Worm (Caenorhabditis elegans) whole organism, L1 larva: ENCODE results near the gene C09E8.6.

Source experiments
- C04F5.9 ChIP-seq: sonication (generic microtip); optimal IDR thresholded peaks from 2 replicates; lab custom pipeline; 2016; ENCODE audit warnings: missing genetic modification characterization, missing compliant biosample characterization
- C16A3.4 ChIP-seq: fragments of 150-350 bp; optimal IDR thresholded peaks from 2 replicates; lab custom pipeline; 2014; ENCODE audit warnings: missing biosample characterization, missing genetic modification characterization
- Y116A8C.19 ChIP-seq: sonication (generic microtip); optimal IDR thresholded peaks from 2 replicates; lab custom pipeline; 2016; ENCODE audit warnings: missing compliant biosample characterization, missing genetic modification characterization, borderline replicate concordance
- aha-1 ChIP-seq: fragments of 150-350 bp; optimal IDR thresholded peaks from 2 replicates; lab custom pipeline; 2014; ENCODE audit warnings: missing biosample characterization, missing genetic modification characterization
- ama-1 ChIP-seq: fragments of 150-350 bp; optimal IDR thresholded peaks from 2 replicates; lab custom pipeline; 2014
- ceh-63 ChIP-seq: fragments of 200-800 bp; sonication (Bioruptor generic); optimal IDR thresholded peaks from 2 replicates; lab custom pipeline; 2018; ENCODE audit warnings: mild to moderate bottlenecking, missing genetic modification characterization, missing compliant biosample characterization
- ceh-8 ChIP-seq: fragments of 200-800 bp; sonication (Bioruptor generic); optimal IDR thresholded peaks from 2 replicates; lab custom pipeline; 2018; ENCODE audit warnings: mild to moderate bottlenecking, missing genetic modification characterization, moderate library complexity, missing compliant biosample characterization
- ceh-82 ChIP-seq, 3 experiments: fragments of 150-350 bp in 1 of 3; sonication (generic microtip) in 2 of 3; optimal IDR thresholded peaks; 2 replicates each; lab custom pipeline; 2014 to 2017; ENCODE audit warnings: missing biosample characterization in 3 of 3, missing genetic modification characterization in 3 of 3
- ceh-88 ChIP-seq: fragments of 200-800 bp; sonication (Bioruptor generic); IDR thresholded peaks from 2 replicates; pipeline ENCODE4 v1.3.6; 2022; ENCODE audit warnings: missing genetic modification characterization, missing compliant biosample characterization
- ceh-90 ChIP-seq: sonication (generic microtip); optimal IDR thresholded peaks from 2 replicates; lab custom pipeline; 2016; ENCODE audit warnings: missing genetic modification characterization, missing compliant biosample characterization
- efl-1 ChIP-seq, 4 experiments: fragments of 150-350 bp; optimal IDR thresholded peaks in 3 of 4; peaks in 1 of 4; 1 replicate in 1 of 4; 2 replicates in 3 of 4; lab custom pipeline; 2014; ENCODE audit warnings: missing biosample characterization in 2 of 4, missing genetic modification characterization in 2 of 4, missing genetic modification reagents in 2 of 4
- efl-3 ChIP-seq: fragments of 200-800 bp; sonication (Bioruptor generic); optimal IDR thresholded peaks from 2 replicates; lab custom pipeline; 2018; ENCODE audit warnings: mild to moderate bottlenecking, missing genetic modification characterization, missing compliant biosample characterization
- egl-13 ChIP-seq: sonication (generic microtip); optimal IDR thresholded peaks from 2 replicates; lab custom pipeline; 2016; ENCODE audit warnings: missing genotype, missing genetic modification reagents, missing genetic modification characterization, missing compliant biosample characterization
- egl-27 ChIP-seq, 2 experiments: fragments of 150-350 bp in 1 of 2; sonication (generic microtip); optimal IDR thresholded peaks; 3 replicates each; lab custom pipeline; 2017 to 2018; ENCODE audit warnings: missing biosample characterization in 2 of 2, missing genetic modification characterization in 2 of 2, missing genetic modification reagents in 2 of 2
- elt-2 ChIP-seq: sonication (generic microtip); optimal IDR thresholded peaks from 2 replicates; lab custom pipeline; 2016; ENCODE audit warnings: missing genetic modification characterization, mild to moderate bottlenecking, inconsistent platforms, missing compliant biosample characterization, missing genetic modification reagents
- ets-5 ChIP-seq: fragments of 200-800 bp; sonication (Bioruptor generic); IDR thresholded peaks from 2 replicates; pipeline ENCODE4 v1.3.6; 2022; ENCODE audit warnings: missing genetic modification characterization, missing compliant biosample characterization
- fkh-10 ChIP-seq: sonication (generic microtip); optimal IDR thresholded peaks from 2 replicates; lab custom pipeline; 2017; ENCODE audit warnings: missing biosample characterization, missing genetic modification reagents, missing genetic modification characterization
- fkh-8 ChIP-seq: sonication (generic microtip); optimal IDR thresholded peaks from 2 replicates; lab custom pipeline; 2016; ENCODE audit warnings: mild to moderate bottlenecking, missing genetic modification characterization, missing compliant biosample characterization
- grh-1 ChIP-seq: fragments of 200-800 bp; sonication (Bioruptor generic); IDR thresholded peaks from 2 replicates; pipeline ENCODE4 v1.3.6; 2022; ENCODE audit warnings: missing genetic modification reagents, missing genetic modification characterization, missing compliant biosample characterization
- hlh-17 ChIP-seq: fragments of 200-800 bp; sonication (Bioruptor generic); optimal IDR thresholded peaks from 2 replicates; lab custom pipeline; 2018; ENCODE audit warnings: missing genetic modification characterization, mild to moderate bottlenecking, missing compliant biosample characterization, moderate library complexity, borderline replicate concordance
- hlh-4 ChIP-seq: sonication (generic microtip); optimal IDR thresholded peaks from 2 replicates; lab custom pipeline; 2016; ENCODE audit warnings: mild to moderate bottlenecking, missing genetic modification characterization, missing compliant biosample characterization
- hpl-2 ChIP-seq: fragments of 150-350 bp; optimal IDR thresholded peaks from 2 replicates; lab custom pipeline; 2014; ENCODE audit warnings: missing biosample characterization, missing genetic modification reagents, missing genetic modification characterization
- irx-1 ChIP-seq: sonication (generic microtip); optimal IDR thresholded peaks from 2 replicates; lab custom pipeline; 2016; ENCODE audit warnings: missing genetic modification characterization, missing compliant biosample characterization
- isw-1 ChIP-seq: fragments of 200-800 bp; sonication (Bioruptor generic); IDR thresholded peaks from 2 replicates; pipeline ENCODE4 v1.3.6; 2022; ENCODE audit warnings: missing genetic modification characterization, missing compliant biosample characterization
- jun-1 ChIP-seq: fragments of 150-350 bp; optimal IDR thresholded peaks from 2 replicates; lab custom pipeline; 2014; ENCODE audit warnings: missing biosample characterization, missing genetic modification reagents, missing genetic modification characterization
- lin-39 ChIP-seq: fragments of 150-350 bp; optimal IDR thresholded peaks from 2 replicates; lab custom pipeline; 2014; ENCODE audit warnings: missing biosample characterization, missing genetic modification reagents, missing genetic modification characterization
- lir-3 ChIP-seq: sonication (generic microtip); optimal IDR thresholded peaks from 2 replicates; lab custom pipeline; 2016; ENCODE audit warnings: mild to moderate bottlenecking, missing genetic modification characterization, moderate library complexity, missing compliant biosample characterization; ENCODE audit not compliant: poor library complexity
- mdl-1 ChIP-seq, 2 experiments: fragments of 150-350 bp; optimal IDR thresholded peaks; 2 replicates each; lab custom pipeline; 2014 to 2017; ENCODE audit warnings: missing biosample characterization in 2 of 2, missing genetic modification characterization in 2 of 2, inconsistent platforms in 1 of 2
- mep-1 ChIP-seq: fragments of 150-350 bp; optimal IDR thresholded peaks from 2 replicates; lab custom pipeline; 2014; ENCODE audit warnings: missing biosample characterization, missing genetic modification characterization
- nhr-11 ChIP-seq: fragments of 150-350 bp; optimal IDR thresholded peaks from 2 replicates; lab custom pipeline; 2014; ENCODE audit warnings: missing biosample characterization, missing genetic modification characterization
- nhr-12 ChIP-seq: sonication (generic microtip); optimal IDR thresholded peaks from 2 replicates; lab custom pipeline; 2017; ENCODE audit warnings: missing biosample characterization, missing genetic modification characterization
- nhr-19 ChIP-seq: fragments of 200-800 bp; sonication (Bioruptor generic); conservative IDR thresholded peaks from 2 replicates; pipeline ENCODE4 v1.3.6; 2022; ENCODE audit warnings: missing genetic modification characterization, missing compliant biosample characterization
- nhr-47 ChIP-seq: sonication (generic microtip); optimal IDR thresholded peaks from 2 replicates; lab custom pipeline; 2016; ENCODE audit warnings: mild to moderate bottlenecking, missing genetic modification characterization, moderate library complexity, missing compliant biosample characterization
- nhr-77 ChIP-seq: fragments of 150-350 bp; optimal IDR thresholded peaks from 2 replicates; lab custom pipeline; 2014; ENCODE audit warnings: missing biosample characterization, missing genetic modification characterization
- nhr-90 ChIP-seq: sonication (generic microtip); optimal IDR thresholded peaks from 2 replicates; lab custom pipeline; 2016; ENCODE audit warnings: mild to moderate bottlenecking, missing genetic modification characterization, missing compliant biosample characterization; ENCODE audit not compliant: poor library complexity
- pag-3 ChIP-seq: sonication (generic microtip); optimal IDR thresholded peaks from 2 replicates; lab custom pipeline; 2017; ENCODE audit warnings: missing genetic modification characterization, mild to moderate bottlenecking, missing compliant biosample characterization, antibody characterized with exemption, borderline replicate concordance; ENCODE audit not compliant: insufficient read depth
- pqm-1 ChIP-seq: sonication (generic microtip); optimal IDR thresholded peaks from 3 replicates; lab custom pipeline; 2017; ENCODE audit warnings: missing biosample characterization, missing genetic modification characterization
- rnt-1 ChIP-seq: sonication (generic microtip); optimal IDR thresholded peaks from 2 replicates; lab custom pipeline; 2016; ENCODE audit warnings: mild to moderate bottlenecking, missing genetic modification characterization, moderate library complexity, missing compliant biosample characterization
- snpc-4 ChIP-seq: fragments of 150-350 bp; optimal IDR thresholded peaks from 2 replicates; lab custom pipeline; 2014; ENCODE audit warnings: missing biosample characterization, missing genetic modification characterization
- snu-23 ChIP-seq: sonication (generic microtip); optimal IDR thresholded peaks from 2 replicates; lab custom pipeline; 2016; ENCODE audit warnings: missing genetic modification characterization, missing compliant biosample characterization
- sox-4 ChIP-seq: sonication (generic microtip); optimal IDR thresholded peaks from 2 replicates; lab custom pipeline; 2016; ENCODE audit warnings: missing genetic modification characterization, missing compliant biosample characterization
- sup-37 ChIP-seq: fragments of 200-800 bp; sonication (Bioruptor generic); optimal IDR thresholded peaks from 2 replicates; lab custom pipeline; 2018; ENCODE audit warnings: mild to moderate bottlenecking, missing genetic modification characterization, missing compliant biosample characterization
- swsn-7 ChIP-seq: sonication (generic microtip); optimal IDR thresholded peaks from 2 replicates; lab custom pipeline; 2016; ENCODE audit warnings: missing genetic modification characterization, missing compliant biosample characterization
- tbx-2 ChIP-seq: sonication (generic microtip); optimal IDR thresholded peaks from 2 replicates; lab custom pipeline; 2016; ENCODE audit warnings: missing genetic modification characterization, missing compliant biosample characterization
- tlp-1 ChIP-seq: fragments of 150-350 bp; optimal IDR thresholded peaks from 2 replicates; lab custom pipeline; 2014; ENCODE audit warnings: missing biosample characterization, missing genetic modification characterization
- unc-130 ChIP-seq: fragments of 150-350 bp; optimal IDR thresholded peaks from 2 replicates; lab custom pipeline; 2017; ENCODE audit warnings: missing biosample characterization, missing genetic modification characterization, inconsistent platforms
- unc-30 ChIP-seq: sonication (generic microtip); optimal IDR thresholded peaks from 2 replicates; lab custom pipeline; 2017; ENCODE audit warnings: missing biosample characterization, missing genetic modification characterization
- unc-62 ChIP-seq: fragments of 150-350 bp; optimal IDR thresholded peaks from 2 replicates; lab custom pipeline; 2014; ENCODE audit warnings: missing biosample characterization, missing genetic modification reagents, missing genetic modification characterization
- ztf-11 ChIP-seq, 2 experiments: sonication (generic microtip); optimal IDR thresholded peaks; 2 replicates each; lab custom pipeline; 2016 to 2017; ENCODE audit warnings: missing genetic modification characterization in 2 of 2, missing biosample characterization in 1 of 2, missing compliant biosample characterization in 1 of 2

The C09E8.6 gene

ce11 chrII:596702-597101 is 40.4 kb downstream of the C09E8.6 start:
- no peak for TF ChIP-seq pag-3 (tag; lab: Kevin White, UChicago)
- TF ChIP-seq isw-1 (GFP tag; lab: Robert Waterston, UW), result no peak
- no peak for TF ChIP-seq ceh-8
- no peak for TF ChIP-seq mdl-1 (tag; optimal IDR thresholded peaks at IDR 0.05; lab: Kevin White, UChicago)
- TF ChIP-seq hpl-2, result no peak
- TF ChIP-seq efl-1 (optimal IDR thresholded peaks at IDR 0.05; lab: Kevin White, UChicago), result no peak
- peak in 1 of 2 experiments; percentile 49 for TF ChIP-seq efl-1 (GFP tag; optimal IDR thresholded peaks at IDR 0.05 in 1 of 2; lab: Kevin White, UChicago)
- TF ChIP-seq ama-1 (lab: Kevin White, UChicago), result no peak

DNA sequence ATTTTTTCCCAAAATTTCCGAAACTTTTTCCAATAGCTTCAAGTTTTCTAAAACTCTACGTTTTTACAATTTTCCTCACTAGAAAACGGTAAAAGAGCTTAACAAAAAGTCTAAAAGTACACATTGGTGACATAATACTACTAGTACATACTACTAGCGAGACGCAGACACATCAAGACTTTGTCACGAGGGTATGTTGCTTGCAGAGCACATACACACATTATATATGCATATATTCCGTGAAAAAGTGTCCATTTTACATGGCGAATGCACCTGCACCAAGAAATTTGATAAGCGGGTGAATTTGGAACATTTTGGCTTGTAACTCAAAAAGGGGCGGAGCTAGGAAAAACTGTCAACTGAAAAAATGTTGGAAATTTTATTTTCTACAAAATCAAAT is 45.0 kb downstream of the C09E8.6 start:
- TF ChIP-seq ceh-88 (GFP tag; lab: Robert Waterston, UW), result no peak
- TF ChIP-seq unc-130 (tag; lab: Kevin White, UChicago), result no peak
- no peak for TF ChIP-seq egl-27 (tag; optimal IDR thresholded peaks at IDR 0.05; lab: Kevin White, UChicago)
- TF ChIP-seq jun-1 (tag; lab: Kevin White, UChicago), result no peak
- TF ChIP-seq C16A3.4 (tag; lab: Kevin White, UChicago), result no peak
- no peak for TF ChIP-seq nhr-12 (tag; lab: Kevin White, UChicago)
- TF ChIP-seq hlh-4 (tag; lab: Kevin White, UChicago), result no peak
- peak; percentile 10 for TF ChIP-seq nhr-90 (tag; lab: Kevin White, UChicago)
- no peak for TF ChIP-seq ceh-63 (GFP tag; lab: Kevin White, UChicago)
- TF ChIP-seq ceh-90, result no peak
- no peak for TF ChIP-seq pag-3 (tag; lab: Kevin White, UChicago)
- TF ChIP-seq Y116A8C.19, result no peak
- TF ChIP-seq swsn-7, result peak; percentile 49
- peak; percentile 31 for TF ChIP-seq lir-3 (tag; lab: Kevin White, UChicago)
- no peak for TF ChIP-seq ama-1 (lab: Kevin White, UChicago)
- no peak for TF ChIP-seq sup-37 (GFP tag; lab: Kevin White, UChicago)
- TF ChIP-seq pqm-1 (tag; lab: Kevin White, UChicago), result no peak
- no peak for TF ChIP-seq C04F5.9 (tag; lab: Kevin White, UChicago)
- no peak for TF ChIP-seq sox-4 (tag; lab: Kevin White, UChicago)
- TF ChIP-seq egl-13 (tag; lab: Kevin White, UChicago), result peak; percentile 35
- no peak for TF ChIP-seq snpc-4 (tag; lab: Kevin White, UChicago)
- peak; percentile 53 to 57 for TF ChIP-seq efl-1 (optimal IDR thresholded peaks at IDR 0.05; lab: Kevin White, UChicago)
- TF ChIP-seq efl-1 (GFP tag; optimal IDR thresholded peaks at IDR 0.05 in 1 of 2; lab: Kevin White, UChicago), result peak; percentile 39 to 93
- no peak for TF ChIP-seq fkh-10 (GFP tag; lab: Kevin White, UChicago)
- TF ChIP-seq nhr-77, result no peak
- no peak for TF ChIP-seq elt-2 (tag; lab: Kevin White, UChicago)
- no peak for TF ChIP-seq rnt-1 (tag; lab: Kevin White, UChicago)
- TF ChIP-seq nhr-19, result peak; percentile 12; the same call in 1 of the 2 replicates
- no peak for TF ChIP-seq hlh-17 (GFP tag; lab: Kevin White, UChicago)
- no peak for TF ChIP-seq irx-1 (tag; lab: Kevin White, UChicago)
- TF ChIP-seq ztf-11 (tag; optimal IDR thresholded peaks at IDR 0.05; lab: Kevin White, UChicago), result no peak
- TF ChIP-seq snu-23 (GFP tag; lab: Kevin White, UChicago), result peak; percentile 34
- peak; percentile 30 for TF ChIP-seq tbx-2 (tag; lab: Kevin White, UChicago)
- peak; percentile 51 for TF ChIP-seq mep-1
- no peak for TF ChIP-seq tlp-1
- TF ChIP-seq aha-1, result no peak
- peak; percentile 78 for TF ChIP-seq fkh-8 (tag; lab: Kevin White, UChicago)
- TF ChIP-seq unc-62 (GFP tag; lab: Kevin White, UChicago), result no peak
- TF ChIP-seq isw-1 (GFP tag; lab: Robert Waterston, UW), result peak; percentile 15; the same call in 1 of the 2 replicates
- TF ChIP-seq efl-3 (GFP tag; lab: Kevin White, UChicago), result no peak
- peak in 1 of 2 experiments; percentile 44 for TF ChIP-seq mdl-1 (tag; optimal IDR thresholded peaks at IDR 0.05; lab: Kevin White, UChicago)
- TF ChIP-seq lin-39 (tag; lab: Kevin White, UChicago), result no peak
- TF ChIP-seq hpl-2, result no peak
- TF ChIP-seq grh-1 (GFP tag; lab: Robert Waterston, UW), result no peak
- peak; percentile 6 for TF ChIP-seq nhr-11 (tag; lab: Kevin White, UChicago)
- TF ChIP-seq ceh-82 (tag; optimal IDR thresholded peaks at IDR 0.05; lab: Kevin White, UChicago), result peak in 2 of 3 experiments; percentile 4 to 36
- TF ChIP-seq nhr-47 (tag; lab: Kevin White, UChicago), result peak; percentile 60
- TF ChIP-seq ets-5, result no peak
- TF ChIP-seq unc-30 (tag; lab: Kevin White, UChicago), result no peak
